Fruit fly (Drosophila melanogaster) whole organism, embryonic: ENCODE measurements around the gene CG7766.

Experiments
- BtbVII ChIP-seq: fragments of 200-800 bp; sonication (Bioruptor generic); optimal IDR thresholded peaks from 3 replicates; lab custom pipeline; 2017; ENCODE audit warnings: missing biosample characterization, mild to moderate bottlenecking, missing genetic modification characterization
- Bteb2 ChIP-seq: fragments of 200-800 bp; sonication (Bioruptor generic); optimal IDR thresholded peaks from 2 replicates; lab custom pipeline; 2016; ENCODE audit warnings: missing biosample characterization, missing genetic modification characterization
- C15 ChIP-seq: fragments of 200-800 bp; sonication (Bioruptor generic); IDR thresholded peaks from 3 replicates; pipeline ENCODE4 v1.3.6; 2022; ENCODE audit warnings: missing biosample characterization, missing genetic modification characterization
- CG10267 ChIP-seq: fragments of 200-800 bp; sonication (Bioruptor generic); optimal IDR thresholded peaks from 2 replicates; lab custom pipeline; 2018; ENCODE audit warnings: missing biosample characterization, mild to moderate bottlenecking, missing genetic modification characterization, moderate library complexity
- CG10543 ChIP-seq: fragments of 200-800 bp; sonication (Bioruptor generic); optimal IDR thresholded peaks from 3 replicates; lab custom pipeline; 2017; ENCODE audit warnings: missing biosample characterization, mild to moderate bottlenecking, missing genetic modification characterization, moderate library complexity
- CG13624 ChIP-seq: fragments of 200-800 bp; sonication (Bioruptor generic); optimal IDR thresholded peaks from 2 replicates; lab custom pipeline; 2016; ENCODE audit warnings: missing biosample characterization, missing genetic modification characterization
- CG13775 ChIP-seq: fragments of 200-800 bp; sonication (Bioruptor generic); optimal IDR thresholded peaks from 3 replicates; lab custom pipeline; 2017; ENCODE audit warnings: missing biosample characterization, mild to moderate bottlenecking, missing genetic modification characterization
- CG14860 ChIP-seq: fragments of 200-800 bp; sonication (Bioruptor generic); IDR thresholded peaks from 3 replicates; pipeline ENCODE4 v1.3.6; 2022; ENCODE audit warnings: missing biosample characterization, missing genetic modification characterization; ENCODE audit not compliant: partially characterized antibody
- CG14965 ChIP-seq: fragments of 200-800 bp; sonication (Bioruptor generic); optimal IDR thresholded peaks from 2 replicates; lab custom pipeline; 2016; ENCODE audit warnings: missing biosample characterization, missing genetic modification characterization, borderline replicate concordance
- CG1602 ChIP-seq: fragments of 200-800 bp; sonication (Bioruptor generic); optimal IDR thresholded peaks from 3 replicates; lab custom pipeline; 2016; ENCODE audit warnings: missing biosample characterization, missing genetic modification characterization
- CG16779 ChIP-seq: fragments of 200-800 bp; sonication (Bioruptor generic); IDR thresholded peaks from 2 replicates; pipeline ENCODE4 v1.3.6; 2022; ENCODE audit warnings: missing biosample characterization, missing genetic modification characterization
- CG17359 ChIP-seq: fragments of 200-800 bp; sonication (Bioruptor generic); optimal IDR thresholded peaks from 3 replicates; lab custom pipeline; 2018; ENCODE audit warnings: missing biosample characterization, mild to moderate bottlenecking, missing genetic modification characterization, moderate library complexity
- CG17829 ChIP-seq: fragments of 200-800 bp; optimal IDR thresholded peaks from 2 replicates; lab custom pipeline; 2019; ENCODE audit warnings: missing biosample characterization, mild to moderate bottlenecking, missing genetic modification characterization, moderate library complexity
- CG2199 ChIP-seq: fragments of 200-800 bp; sonication (Bioruptor generic); IDR thresholded peaks from 3 replicates; pipeline ENCODE4 v1.3.6; 2022; ENCODE audit warnings: missing biosample characterization, missing genetic modification characterization
- CG3065 ChIP-seq: fragments of 200-800 bp; sonication (Bioruptor generic); optimal IDR thresholded peaks from 2 replicates; lab custom pipeline; 2016; ENCODE audit warnings: missing biosample characterization, missing genetic modification characterization
- CG34422 ChIP-seq: fragments of 200-800 bp; sonication (Bioruptor generic); IDR thresholded peaks from 3 replicates; pipeline ENCODE4 v1.3.6; 2022; ENCODE audit warnings: missing biosample characterization, missing genetic modification characterization
- CG42726 ChIP-seq: fragments of 200-800 bp; sonication (Bioruptor generic); IDR thresholded peaks from 2 replicates; pipeline ENCODE4 v1.3.6; 2022; ENCODE audit warnings: missing biosample characterization, missing genetic modification characterization; ENCODE audit not compliant: partially characterized antibody
- CG5180 ChIP-seq: fragments of 200-800 bp; sonication (Bioruptor generic); optimal IDR thresholded peaks from 3 replicates; lab custom pipeline; 2017; ENCODE audit warnings: missing biosample characterization, missing genetic modification characterization, mild to moderate bottlenecking, moderate library complexity, missing genetic modification reagents
- CG7271 ChIP-seq: fragments of 200-800 bp; sonication (Bioruptor generic); optimal IDR thresholded peaks from 2 replicates; lab custom pipeline; 2018; ENCODE audit warnings: missing biosample characterization, mild to moderate bottlenecking, missing genetic modification characterization, moderate library complexity
- CG8924 ChIP-seq: fragments of 200-800 bp; optimal IDR thresholded peaks from 3 replicates; lab custom pipeline; 2019; ENCODE audit warnings: missing biosample characterization, mild to moderate bottlenecking, missing genetic modification characterization, moderate library complexity
- CG9876 ChIP-seq: fragments of 200-800 bp; sonication (Bioruptor generic); optimal IDR thresholded peaks from 2 replicates; lab custom pipeline; 2016; ENCODE audit warnings: missing biosample characterization, missing genetic modification characterization
- D19A ChIP-seq: fragments of 200-800 bp; optimal IDR thresholded peaks from 3 replicates; lab custom pipeline; 2019; ENCODE audit warnings: missing biosample characterization, mild to moderate bottlenecking, missing genetic modification characterization, moderate library complexity
- D19B ChIP-seq: fragments of 200-800 bp; sonication (Bioruptor generic); optimal IDR thresholded peaks from 2 replicates; lab custom pipeline; 2017; ENCODE audit warnings: missing biosample characterization, mild to moderate bottlenecking, missing genetic modification characterization
- Hr78 ChIP-seq, 2 experiments: fragments of 200-800 bp in 1 of 2; fragments of >200 bp in 1 of 2; sonication (Bioruptor generic) in 1 of 2; optimal IDR thresholded peaks; 2 replicates each; lab custom pipeline; 2017 to 2019; ENCODE audit warnings: missing biosample characterization in 2 of 2, missing genetic modification characterization in 2 of 2, mild to moderate bottlenecking in 1 of 2, moderate library complexity in 1 of 2
- NK7.1 ChIP-seq: fragments of 200-800 bp; sonication (Bioruptor generic); optimal IDR thresholded peaks from 3 replicates; lab custom pipeline; 2016; ENCODE audit warnings: missing biosample characterization, missing genetic modification characterization
- Nf-YB ChIP-seq: fragments of 200-800 bp; sonication (Bioruptor generic); optimal IDR thresholded peaks from 3 replicates; lab custom pipeline; 2019; ENCODE audit warnings: missing biosample characterization, mild to moderate bottlenecking, missing genetic modification characterization, moderate library complexity
- Sox102F ChIP-seq: fragments of 200-800 bp; sonication (Bioruptor generic); optimal IDR thresholded peaks from 2 replicates; lab custom pipeline; 2018; ENCODE audit warnings: missing biosample characterization, mild to moderate bottlenecking, missing genetic modification characterization, moderate library complexity
- Vsx1 ChIP-seq: fragments of 200-800 bp; sonication (Bioruptor generic); optimal IDR thresholded peaks from 2 replicates; lab custom pipeline; 2017; ENCODE audit warnings: missing biosample characterization, mild to moderate bottlenecking, missing genetic modification characterization, missing genetic modification reagents
- ash1 ChIP-seq: fragments of 200-800 bp; sonication (Bioruptor generic); optimal IDR thresholded peaks from 2 replicates; lab custom pipeline; 2018; ENCODE audit warnings: missing biosample characterization, mild to moderate bottlenecking, missing genetic modification characterization
- chinmo ChIP-seq: fragments of 200-800 bp; sonication (Bioruptor generic); IDR thresholded peaks from 4 replicates; pipeline ENCODE4 v1.3.6; 2022; ENCODE audit warnings: missing biosample characterization, missing genetic modification characterization; ENCODE audit not compliant: partially characterized antibody
- ci ChIP-seq: fragments of 200-800 bp; sonication (Bioruptor generic); IDR thresholded peaks from 3 replicates; pipeline ENCODE4 v1.3.6; 2022; ENCODE audit warnings: missing biosample characterization, missing genetic modification characterization
- emc ChIP-seq: fragments of 200-800 bp; sonication (Bioruptor generic); optimal IDR thresholded peaks from 2 replicates; lab custom pipeline; 2016; ENCODE audit warnings: missing biosample characterization, missing genetic modification characterization
- eve ChIP-seq, 2 experiments: fragments of >200 bp; optimal IDR thresholded peaks; 2 replicates each; lab custom pipeline; 2017; ENCODE audit warnings: missing biosample characterization in 2 of 2, missing genetic modification characterization in 2 of 2
- exex ChIP-seq: fragments of 200-800 bp; sonication (Bioruptor generic); optimal IDR thresholded peaks from 4 replicates; lab custom pipeline; 2018; ENCODE audit warnings: missing biosample characterization, mild to moderate bottlenecking, missing genetic modification characterization, moderate library complexity
- fd102C ChIP-seq: fragments of 200-800 bp; sonication (Bioruptor generic); optimal IDR thresholded peaks from 2 replicates; lab custom pipeline; 2018; ENCODE audit warnings: missing biosample characterization, mild to moderate bottlenecking, missing genetic modification characterization, moderate library complexity
- gcm ChIP-seq: fragments of 200-800 bp; sonication (Bioruptor generic); optimal IDR thresholded peaks from 2 replicates; lab custom pipeline; 2019; ENCODE audit warnings: missing biosample characterization, mild to moderate bottlenecking, missing genetic modification characterization, moderate library complexity
- ken ChIP-seq: fragments of 200-800 bp; sonication (Bioruptor generic); IDR thresholded peaks from 3 replicates; pipeline ENCODE4 v1.3.6; 2022; ENCODE audit warnings: missing biosample characterization, missing genetic modification characterization
- kni ChIP-seq: fragments of 200-800 bp; sonication (Bioruptor generic); optimal IDR thresholded peaks from 3 replicates; lab custom pipeline; 2017; ENCODE audit warnings: mild to moderate bottlenecking, missing biosample characterization, missing genetic modification reagents, missing genetic modification characterization
- lmd ChIP-seq: fragments of 200-800 bp; sonication (Bioruptor generic); IDR thresholded peaks from 2 replicates; pipeline ENCODE4 v1.3.6; 2022; ENCODE audit warnings: missing biosample characterization, missing genetic modification characterization
- luna ChIP-seq: fragments of 200-800 bp; sonication (Bioruptor generic); optimal IDR thresholded peaks from 2 replicates; lab custom pipeline; 2016; ENCODE audit warnings: missing biosample characterization, missing genetic modification characterization
- mam ChIP-seq: fragments of 200-800 bp; sonication (Bioruptor generic); optimal IDR thresholded peaks from 3 replicates; lab custom pipeline; 2016; ENCODE audit warnings: missing biosample characterization, missing genetic modification characterization
- mirr ChIP-seq: fragments of 200-800 bp; sonication (Bioruptor generic); optimal IDR thresholded peaks from 3 replicates; lab custom pipeline; 2018; ENCODE audit warnings: missing biosample characterization, mild to moderate bottlenecking, missing genetic modification characterization
- otp ChIP-seq: fragments of 200-800 bp; sonication (Bioruptor generic); IDR thresholded peaks from 3 replicates; pipeline ENCODE4, ENCODE4 v1.3.6; 2022; ENCODE audit warnings: missing biosample characterization, missing genetic modification characterization
- phol ChIP-seq: fragments of 200-800 bp; sonication (Bioruptor generic); optimal IDR thresholded peaks from 3 replicates; lab custom pipeline; 2018; ENCODE audit warnings: missing biosample characterization, mild to moderate bottlenecking, missing genetic modification characterization, moderate library complexity
- pnt ChIP-seq: fragments of 200-800 bp; sonication (Bioruptor generic); optimal IDR thresholded peaks from 3 replicates; lab custom pipeline; 2016; ENCODE audit warnings: missing biosample characterization, missing genetic modification characterization
- sd ChIP-seq: fragments of 200-800 bp; sonication (Bioruptor generic); optimal IDR thresholded peaks from 3 replicates; lab custom pipeline; 2018; ENCODE audit warnings: missing biosample characterization, mild to moderate bottlenecking, missing genetic modification characterization, moderate library complexity
- seq ChIP-seq: fragments of 200-800 bp; sonication (Bioruptor generic); IDR thresholded peaks from 2 replicates; pipeline ENCODE4 v1.3.6; 2022; ENCODE audit warnings: missing biosample characterization, missing genetic modification characterization
- sr ChIP-seq: fragments of 200-800 bp; sonication (Bioruptor generic); IDR thresholded peaks from 3 replicates; pipeline ENCODE4 v1.3.6; 2022; ENCODE audit warnings: missing biosample characterization, missing genetic modification characterization
- tio ChIP-seq: fragments of 200-800 bp; sonication (Bioruptor generic); optimal IDR thresholded peaks from 2 replicates; lab custom pipeline; 2017; ENCODE audit warnings: missing biosample characterization, missing genetic modification characterization, inconsistent platforms
- tup ChIP-seq: fragments of 200-800 bp; sonication (Bioruptor generic); optimal IDR thresholded peaks from 2 replicates; lab custom pipeline; 2016; ENCODE audit warnings: missing biosample characterization, mild to moderate bottlenecking, missing genetic modification characterization, moderate library complexity

CG7766 gene

dm6 chrX:9152127-9152598, 48.6 kb upstream of the CG7766 start (continued):
- peak; percentile 22 for TF ChIP-seq exex
- no peak for TF ChIP-seq C15 (GFP tag; lab: Robert Waterston, UW)
- TF ChIP-seq D19A = no peak
- TF ChIP-seq sr (GFP tag; lab: Robert Waterston, UW) = peak; percentile 53; the same call in 1 of the 3 replicates
- no peak for TF ChIP-seq tup (GFP tag; lab: Kevin White, UChicago)
- TF ChIP-seq CG42726 (GFP tag; lab: Robert Waterston, UW) = no peak
- peak; percentile 39 for TF ChIP-seq gcm (GFP tag; lab: Kevin White, UChicago)
- TF ChIP-seq otp (GFP tag; lab: Robert Waterston, UW) = no peak
- peak; percentile 97 for TF ChIP-seq chinmo
- TF ChIP-seq Hr78 (GFP tag; optimal IDR thresholded peaks at IDR 0.05; lab: Kevin White, UChicago) = no peak
- TF ChIP-seq Sox102F (GFP tag; lab: Kevin White, UChicago) = no peak
- no peak for TF ChIP-seq ken
- no peak for TF ChIP-seq CG13775
- TF ChIP-seq eve (GFP tag; optimal IDR thresholded peaks at IDR 0.05; lab: Kevin White, UChicago) = no peak
- TF ChIP-seq CG10267 (tag; lab: Kevin White, UChicago) = peak; percentile 24
- peak; percentile 36 for TF ChIP-seq CG5180 (GFP tag; lab: Kevin White, UChicago)
- TF ChIP-seq lmd (GFP tag; lab: Robert Waterston, UW) = no peak
- peak; percentile 57 for TF ChIP-seq CG13624 (GFP tag; lab: Kevin White, UChicago)
- TF ChIP-seq phol (tag; lab: Kevin White, UChicago) = peak; percentile 9
- TF ChIP-seq D19B (GFP tag; lab: Kevin White, UChicago) = no peak
- TF ChIP-seq CG7271 (tag; lab: Kevin White, UChicago) = no peak
- no peak for TF ChIP-seq luna (GFP tag; lab: Kevin White, UChicago)
- 0 out of 3 replicates have a peak, but pooled peaks have one; percentile 62 for TF ChIP-seq CG2199
- TF ChIP-seq CG14860 (GFP tag; lab: Robert Waterston, UW) = no peak
- TF ChIP-seq fd102C = no peak
- no peak for TF ChIP-seq NK7.1
- no peak for TF ChIP-seq tio (GFP tag; lab: Kevin White, UChicago)
- peak; percentile 31 for TF ChIP-seq CG8924 (tag; lab: Kevin White, UChicago)
- TF ChIP-seq seq (GFP tag; lab: Robert Waterston, UW) = no peak
- no peak for TF ChIP-seq emc (GFP tag; lab: Kevin White, UChicago)
- TF ChIP-seq CG17359 (tag; lab: Kevin White, UChicago) = peak; percentile 32
- peak; percentile 16 for TF ChIP-seq CG17829 (tag; lab: Kevin White, UChicago)
- TF ChIP-seq mam = no peak
- peak; percentile 67 for TF ChIP-seq mirr (GFP tag; lab: Kevin White, UChicago)
- peak; percentile 23 for TF ChIP-seq CG9876
- TF ChIP-seq BtbVII (GFP tag; lab: Kevin White, UChicago) = peak; percentile 31
- peak; percentile 76 for TF ChIP-seq kni (GFP tag; lab: Kevin White, UChicago)
- peak; percentile 53 for TF ChIP-seq Nf-YB (GFP tag; lab: Kevin White, UChicago)
- TF ChIP-seq CG1602 = no peak
- no peak for TF ChIP-seq pnt (GFP tag; lab: Kevin White, UChicago)
- TF ChIP-seq Bteb2 = peak; percentile 17
- TF ChIP-seq sd (tag; lab: Kevin White, UChicago) = peak; percentile 4
- TF ChIP-seq ash1 (GFP tag; lab: Kevin White, UChicago) = no peak
- TF ChIP-seq CG3065 (GFP tag; lab: Kevin White, UChicago) = peak; percentile 12
- TF ChIP-seq CG34422 (GFP tag; lab: Robert Waterston, UW) = no peak
- TF ChIP-seq Vsx1 (GFP tag; lab: Kevin White, UChicago) = no peak
- TF ChIP-seq ci (GFP tag; lab: Robert Waterston, UW) = peak; percentile 73; the same call in 2 of the 3 replicates
- no peak for TF ChIP-seq CG16779
- no peak for TF ChIP-seq CG14965 (GFP tag; lab: Kevin White, UChicago)
- TF ChIP-seq CG10543 (GFP tag; lab: Kevin White, UChicago) = peak; percentile 68
